Fruit fly (Drosophila melanogaster) whole organism, embryonic: ENCODE data around the gene Polr1F.

Experiments used
- Abd-B ChIP-seq: fragments of 200-800 bp; sonication (Bioruptor generic); optimal IDR thresholded peaks from 2 replicates; lab custom pipeline; 2018; ENCODE audit warnings: missing biosample characterization, mild to moderate bottlenecking, missing genetic modification characterization, moderate library complexity
- B-H1 ChIP-seq: fragments of 200-800 bp; sonication (Bioruptor generic); IDR thresholded peaks from 3 replicates; pipeline ENCODE4 v1.3.6; 2022; ENCODE audit warnings: missing biosample characterization, missing genetic modification characterization
- CG10147 ChIP-seq: fragments of 200-800 bp; sonication (Bioruptor generic); optimal IDR thresholded peaks from 2 replicates; lab custom pipeline; 2019; ENCODE audit warnings: missing biosample characterization, mild to moderate bottlenecking, missing genetic modification characterization, moderate library complexity
- CG10366 ChIP-seq: fragments of 200-800 bp; sonication (Bioruptor generic); IDR thresholded peaks from 2 replicates; pipeline ENCODE4 v1.3.6; 2022; ENCODE audit warnings: missing biosample characterization, missing genetic modification characterization
- CG11085 ChIP-seq: fragments of 200-800 bp; sonication (Bioruptor generic); IDR thresholded peaks from 2 replicates; pipeline ENCODE4 v1.3.6; 2022; ENCODE audit warnings: missing biosample characterization, missing genetic modification characterization
- CG11695 ChIP-seq: fragments of 200-800 bp; sonication (Bioruptor generic); IDR thresholded peaks from 3 replicates; pipeline ENCODE4 v1.3.6; 2022; ENCODE audit warnings: missing biosample characterization, missing genetic modification characterization
- CG13287 ChIP-seq: fragments of 200-800 bp; sonication (Bioruptor generic); IDR thresholded peaks from 2 replicates; pipeline ENCODE4 v1.3.6; 2022; ENCODE audit warnings: missing biosample characterization, missing genetic modification characterization; ENCODE audit not compliant: partially characterized antibody
- CG13296 ChIP-seq: fragments of 200-800 bp; sonication (Bioruptor generic); optimal IDR thresholded peaks from 3 replicates; lab custom pipeline; 2018; ENCODE audit warnings: missing biosample characterization, mild to moderate bottlenecking, missing genetic modification characterization
- CG15696 ChIP-seq: fragments of 200-800 bp; sonication (Bioruptor generic); optimal IDR thresholded peaks from 2 replicates; lab custom pipeline; 2019; ENCODE audit warnings: missing biosample characterization, mild to moderate bottlenecking, missing genetic modification characterization, moderate library complexity
- CG16813 ChIP-seq: fragments of 200-800 bp; sonication (Bioruptor generic); IDR thresholded peaks from 3 replicates; pipeline ENCODE4 v1.3.6; 2022; ENCODE audit warnings: missing biosample characterization, missing genetic modification characterization; ENCODE audit not compliant: partially characterized antibody
- CG17385 ChIP-seq: fragments of 200-800 bp; sonication (Bioruptor generic); optimal IDR thresholded peaks from 3 replicates; lab custom pipeline; 2018; ENCODE audit warnings: missing biosample characterization, mild to moderate bottlenecking, missing genetic modification characterization
- CG17612 ChIP-seq: fragments of 200-800 bp; sonication (Bioruptor generic); IDR thresholded peaks from 2 replicates; pipeline ENCODE4 v1.3.6; 2022; ENCODE audit warnings: missing biosample characterization, missing genetic modification characterization
- CG17829 ChIP-seq: fragments of 200-800 bp; optimal IDR thresholded peaks from 2 replicates; lab custom pipeline; 2019; ENCODE audit warnings: missing biosample characterization, mild to moderate bottlenecking, missing genetic modification characterization, moderate library complexity
- CG30020 ChIP-seq: fragments of 200-800 bp; optimal IDR thresholded peaks from 2 replicates; lab custom pipeline; 2019; ENCODE audit warnings: missing biosample characterization, mild to moderate bottlenecking, missing genetic modification characterization, moderate library complexity
- CG3163 ChIP-seq: fragments of 200-800 bp; sonication (Bioruptor generic); optimal IDR thresholded peaks from 3 replicates; lab custom pipeline; 2016; ENCODE audit warnings: missing biosample characterization, missing genetic modification characterization
- CG3407 ChIP-seq: fragments of 200-800 bp; sonication (Bioruptor generic); optimal IDR thresholded peaks from 2 replicates; lab custom pipeline; 2018; ENCODE audit warnings: missing biosample characterization, mild to moderate bottlenecking, missing genetic modification characterization
- CG4328 ChIP-seq: fragments of 200-800 bp; sonication (Bioruptor generic); optimal IDR thresholded peaks from 3 replicates; lab custom pipeline; 2017; ENCODE audit warnings: missing biosample characterization, missing genetic modification reagents, missing genetic modification characterization
- CG4617 ChIP-seq: fragments of 200-800 bp; sonication (Bioruptor generic); optimal IDR thresholded peaks from 3 replicates; lab custom pipeline; 2016; ENCODE audit warnings: missing biosample characterization, missing genetic modification characterization, borderline replicate concordance
- CG6175 ChIP-seq: fragments of 200-800 bp; sonication (Bioruptor generic); IDR thresholded peaks from 3 replicates; pipeline ENCODE4 v1.3.6; 2022; ENCODE audit warnings: missing biosample characterization, missing genetic modification characterization
- CG6654 ChIP-seq: fragments of 200-800 bp; sonication (Bioruptor generic); optimal IDR thresholded peaks from 2 replicates; lab custom pipeline; 2017; ENCODE audit warnings: missing biosample characterization, mild to moderate bottlenecking, missing genetic modification characterization
- CG6683 ChIP-seq: fragments of 200-800 bp; sonication (Bioruptor generic); optimal IDR thresholded peaks from 2 replicates; lab custom pipeline; 2017; ENCODE audit warnings: missing biosample characterization, mild to moderate bottlenecking, missing genetic modification characterization, missing genetic modification reagents
- CG7372 ChIP-seq: fragments of 200-800 bp; sonication (Bioruptor generic); IDR thresholded peaks from 2 replicates; pipeline ENCODE4 v1.3.6; 2022; ENCODE audit warnings: missing biosample characterization, missing genetic modification characterization
- CG8290 ChIP-seq, 3 experiments: fragments of 200-800 bp; sonication (Bioruptor generic); optimal IDR thresholded peaks; 2 replicates each; lab custom pipeline; 2016 to 2019; ENCODE audit warnings: missing biosample characterization in 3 of 3, missing genetic modification characterization in 3 of 3, mild to moderate bottlenecking in 2 of 3, moderate library complexity in 1 of 3
- CG9437 ChIP-seq: fragments of 200-800 bp; sonication (Bioruptor generic); optimal IDR thresholded peaks from 2 replicates; lab custom pipeline; 2018; ENCODE audit warnings: missing biosample characterization, mild to moderate bottlenecking, missing genetic modification characterization
- CTCF ChIP-seq: fragments of 200-800 bp; sonication (Bioruptor generic); optimal IDR thresholded peaks from 2 replicates; lab custom pipeline; 2017; ENCODE audit warnings: missing biosample characterization, mild to moderate bottlenecking, missing genetic modification characterization, moderate library complexity
- Dip3 ChIP-seq: fragments of 200-800 bp; sonication (Bioruptor generic); optimal IDR thresholded peaks from 3 replicates; lab custom pipeline; 2016; ENCODE audit warnings: missing biosample characterization, missing genetic modification characterization
- Doc3 ChIP-seq: fragments of 200-800 bp; sonication (Bioruptor generic); IDR thresholded peaks from 3 replicates; pipeline ENCODE4 v1.3.6; 2022; ENCODE audit warnings: missing biosample characterization, missing genetic modification characterization; ENCODE audit not compliant: partially characterized antibody
- HLH4C ChIP-seq: fragments of 200-800 bp; sonication (Bioruptor generic); IDR thresholded peaks from 3 replicates; pipeline ENCODE4 v1.3.6; 2022; ENCODE audit warnings: missing biosample characterization, missing genetic modification characterization; ENCODE audit not compliant: partially characterized antibody
- MESR4 ChIP-seq: fragments of 200-800 bp; sonication (Bioruptor generic); optimal IDR thresholded peaks from 2 replicates; lab custom pipeline; 2018; ENCODE audit warnings: missing biosample characterization, mild to moderate bottlenecking, missing genetic modification characterization, moderate library complexity
- Mes4 ChIP-seq: fragments of 200-800 bp; sonication (Bioruptor generic); optimal IDR thresholded peaks from 2 replicates; lab custom pipeline; 2016; ENCODE audit warnings: missing biosample characterization, missing genetic modification characterization
- Usf ChIP-seq: fragments of 200-800 bp; sonication (Bioruptor generic); optimal IDR thresholded peaks from 2 replicates; lab custom pipeline; 2017; ENCODE audit warnings: missing genotype, missing biosample characterization, missing genetic modification characterization
- ab ChIP-seq: fragments of 200-800 bp; sonication (Bioruptor generic); optimal IDR thresholded peaks from 2 replicates; lab custom pipeline; 2016; ENCODE audit warnings: missing biosample characterization, missing genetic modification characterization
- btn ChIP-seq: fragments of 200-800 bp; sonication (Bioruptor generic); optimal IDR thresholded peaks from 2 replicates; lab custom pipeline; 2016; ENCODE audit warnings: missing biosample characterization, missing genetic modification characterization
- chinmo ChIP-seq: fragments of 200-800 bp; sonication (Bioruptor generic); IDR thresholded peaks from 4 replicates; pipeline ENCODE4 v1.3.6; 2022; ENCODE audit warnings: missing biosample characterization, missing genetic modification characterization; ENCODE audit not compliant: partially characterized antibody
- crol ChIP-seq: fragments of 200-800 bp; sonication (Bioruptor generic); IDR thresholded peaks from 2 replicates; pipeline ENCODE4 v1.3.6; 2022; ENCODE audit warnings: missing biosample characterization, missing genetic modification characterization
- danr ChIP-seq: fragments of 200-800 bp; sonication (Bioruptor generic); IDR thresholded peaks from 2 replicates; pipeline ENCODE4 v1.3.6; 2022; ENCODE audit warnings: missing biosample characterization, missing genetic modification characterization
- dm ChIP-seq: fragments of 200-800 bp; sonication (Bioruptor generic); optimal IDR thresholded peaks from 3 replicates; lab custom pipeline; 2016; ENCODE audit warnings: missing biosample characterization, missing genetic modification characterization
- dmrt11E ChIP-seq: fragments of 200-800 bp; sonication (Bioruptor generic); optimal IDR thresholded peaks from 3 replicates; lab custom pipeline; 2018; ENCODE audit warnings: missing biosample characterization, mild to moderate bottlenecking, missing genetic modification characterization, moderate library complexity
- ftz-f1 ChIP-seq: fragments of 200-800 bp; sonication (Bioruptor generic); optimal IDR thresholded peaks from 2 replicates; lab custom pipeline; 2016; ENCODE audit warnings: missing biosample characterization, missing genetic modification characterization
- gce ChIP-seq: fragments of 200-800 bp; sonication (Bioruptor generic); IDR thresholded peaks from 3 replicates; pipeline ENCODE4 v1.3.6; 2022; ENCODE audit warnings: missing biosample characterization, missing genetic modification characterization
- luna ChIP-seq: fragments of 200-800 bp; sonication (Bioruptor generic); optimal IDR thresholded peaks from 2 replicates; lab custom pipeline; 2016; ENCODE audit warnings: missing biosample characterization, missing genetic modification characterization
- mld ChIP-seq: fragments of 200-800 bp; sonication (Bioruptor generic); IDR thresholded peaks from 3 replicates; pipeline ENCODE4 v1.3.6; 2022; ENCODE audit warnings: missing biosample characterization, missing genetic modification characterization; ENCODE audit not compliant: partially characterized antibody
- sens ChIP-seq: fragments of 200-800 bp; sonication (Bioruptor generic); peaks from one replicate; lab custom pipeline; 2016; ENCODE audit warnings: missing biosample characterization, missing genetic modification characterization
- slou ChIP-seq: fragments of 200-800 bp; sonication (Bioruptor generic); optimal IDR thresholded peaks from 3 replicates; lab custom pipeline; 2016; ENCODE audit warnings: missing biosample characterization, missing genetic modification characterization
- sob ChIP-seq: fragments of 200-800 bp; sonication (Bioruptor generic); IDR thresholded peaks from 2 replicates; pipeline ENCODE4 v1.3.6; 2022; ENCODE audit warnings: missing biosample characterization, missing genetic modification characterization
- sqz ChIP-seq: fragments of 200-800 bp; sonication (Bioruptor generic); optimal IDR thresholded peaks from 3 replicates; lab custom pipeline; 2018; ENCODE audit warnings: missing biosample characterization, mild to moderate bottlenecking, missing genetic modification characterization
- sr ChIP-seq: fragments of 200-800 bp; sonication (Bioruptor generic); IDR thresholded peaks from 3 replicates; pipeline ENCODE4 v1.3.6; 2022; ENCODE audit warnings: missing biosample characterization, missing genetic modification characterization
- unc-4 ChIP-seq: fragments of 200-800 bp; sonication (Bioruptor generic); IDR thresholded peaks from 2 replicates; pipeline ENCODE4 v1.3.6; 2022; ENCODE audit warnings: missing biosample characterization, missing genetic modification characterization; ENCODE audit not compliant: partially characterized antibody
- vnd ChIP-seq: fragments of 200-800 bp; sonication (Bioruptor generic); IDR thresholded peaks from 3 replicates; pipeline ENCODE4 v1.3.6; 2022; ENCODE audit warnings: missing biosample characterization, missing genetic modification characterization; ENCODE audit not compliant: partially characterized antibody
- wdn ChIP-seq: fragments of 200-800 bp; sonication (Bioruptor generic); IDR thresholded peaks from 2 replicates; pipeline ENCODE4 v1.3.6; 2022; ENCODE audit warnings: missing biosample characterization, missing genetic modification characterization

The Polr1F gene

DNA sequence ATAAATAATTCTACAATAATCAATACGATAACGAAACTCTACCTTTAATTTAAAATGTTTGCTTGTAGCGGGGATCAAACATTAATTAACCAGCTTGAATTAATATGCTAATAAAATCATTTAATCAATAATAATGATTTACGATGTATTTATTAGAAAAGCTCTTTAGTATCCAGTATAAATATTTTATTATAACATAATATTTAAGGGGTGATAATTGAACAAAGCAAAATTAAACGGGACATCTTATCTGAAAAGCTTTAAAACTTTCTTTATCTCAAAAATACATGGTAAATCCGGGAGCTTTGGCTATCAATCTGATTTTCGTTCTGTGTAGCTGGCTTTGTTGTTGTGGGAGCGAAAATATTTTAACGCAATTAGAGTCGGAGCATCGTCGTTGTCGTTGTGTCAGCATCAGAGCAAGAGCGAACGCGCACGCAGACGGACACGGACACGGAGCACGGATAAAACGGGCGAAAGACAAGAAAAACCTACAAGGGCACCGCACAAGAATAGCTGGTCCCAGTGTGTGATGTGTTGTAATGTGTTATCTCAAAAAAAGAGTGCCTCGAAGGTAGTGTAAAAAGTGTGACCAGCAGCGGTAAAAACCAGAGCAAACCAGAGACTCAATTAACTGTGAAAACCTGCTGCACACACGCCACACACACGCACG is 33.0 kb downstream of the Polr1F start, which contains the start of gene Nlg2 (continued):
- TF ChIP-seq luna (GFP tag; lab: Kevin White, UChicago), result no peak
- no peak for TF ChIP-seq CG10366
- TF ChIP-seq CG17385 (GFP tag; lab: Kevin White, UChicago), result peak; percentile 62
- 0 out of 4 replicates have a peak, but pooled peaks have one; percentile 17 for TF ChIP-seq chinmo (GFP tag; lab: Robert Waterston, UW)
- TF ChIP-seq sqz, result no peak
- TF ChIP-seq dm (GFP tag; lab: Kevin White, UChicago), result no peak
- TF ChIP-seq Mes4 (GFP tag; lab: Kevin White, UChicago), result no peak
- TF ChIP-seq CG4328 (GFP tag; lab: Kevin White, UChicago), result peak; percentile 47
- TF ChIP-seq CG3163 (GFP tag; lab: Kevin White, UChicago), result no peak
- no peak for TF ChIP-seq dmrt11E (tag; lab: Kevin White, UChicago)
- TF ChIP-seq Dip3 (GFP tag; lab: Kevin White, UChicago), result no peak
- TF ChIP-seq gce (GFP tag; lab: Robert Waterston, UW), result no peak
- TF ChIP-seq sens (GFP tag; lab: Kevin White, UChicago), result no peak
- TF ChIP-seq CG10147, result peak; percentile 70
- 0 out of 3 replicates have a peak, but pooled peaks have one; percentile 23 for TF ChIP-seq Doc3 (GFP tag; lab: Robert Waterston, UW)
- TF ChIP-seq CG8290 (GFP tag; optimal IDR thresholded peaks at IDR 0.05; lab: Kevin White, UChicago), result no peak
- TF ChIP-seq CG8290 (tag; optimal IDR thresholded peaks at IDR 0.05; lab: Kevin White, UChicago), result no peak
- peak; percentile 17 for TF ChIP-seq CG30020 (tag; lab: Kevin White, UChicago)
- no peak for TF ChIP-seq CG11085 (GFP tag; lab: Robert Waterston, UW)
- no peak for TF ChIP-seq sr (GFP tag; lab: Robert Waterston, UW)
- no peak for TF ChIP-seq Usf (GFP tag; lab: Kevin White, UChicago)
- peak; percentile 36 for TF ChIP-seq CG6683
- peak; percentile 59 for TF ChIP-seq Abd-B (GFP tag; lab: Kevin White, UChicago)
- peak; percentile 44 for TF ChIP-seq slou
- no peak for TF ChIP-seq CG6654 (GFP tag; lab: Kevin White, UChicago)
- no peak for TF ChIP-seq CG4617
- TF ChIP-seq CG15696, result no peak
- TF ChIP-seq CG17829 (tag; lab: Kevin White, UChicago), result peak; percentile 43
- TF ChIP-seq B-H1 (GFP tag; lab: Robert Waterston, UW), result no peak
- TF ChIP-seq unc-4 (GFP tag; lab: Robert Waterston, UW), result no peak
- no peak for TF ChIP-seq danr
- no peak for TF ChIP-seq CG16813
- TF ChIP-seq MESR4 (GFP tag; lab: Kevin White, UChicago), result no peak
- TF ChIP-seq CG13296 (GFP tag; lab: Kevin White, UChicago), result peak; percentile 72
- TF ChIP-seq crol (GFP tag; lab: Robert Waterston, UW), result no peak
- TF ChIP-seq vnd, result no peak
- TF ChIP-seq wdn (GFP tag; lab: Robert Waterston, UW), result no peak
- TF ChIP-seq sob (GFP tag; lab: Robert Waterston, UW), result no peak
- no peak for TF ChIP-seq CG13287
- TF ChIP-seq ftz-f1 (GFP tag; lab: Kevin White, UChicago), result no peak
- no peak for TF ChIP-seq CG3407 (GFP tag; lab: Kevin White, UChicago)
- TF ChIP-seq ab (GFP tag; lab: Kevin White, UChicago), result no peak
- no peak for TF ChIP-seq CG6175
- no peak for TF ChIP-seq HLH4C (GFP tag; lab: Robert Waterston, UW)
- no peak for TF ChIP-seq CG17612 (GFP tag; lab: Robert Waterston, UW)
- TF ChIP-seq mld (GFP tag; lab: Robert Waterston, UW), result no peak
- TF ChIP-seq CTCF (GFP tag; lab: Kevin White, UChicago), result no peak
- peak; percentile 75 for TF ChIP-seq CG9437 (GFP tag; lab: Kevin White, UChicago)
- TF ChIP-seq btn (GFP tag; lab: Kevin White, UChicago), result no peak
- TF ChIP-seq CG7372 (GFP tag; lab: Robert Waterston, UW), result no peak
- TF ChIP-seq CG11695, result no peak; the same call in 2 of the 3 replicates
